Worm (Caenorhabditis elegans): ENCODE measurements around the gene T22B2.3.

T22B2.3 gene

ce11 chrX:3945681-3946080, 28.6 kb downstream of the T22B2.3 start (continued):
- no peak for TF ChIP-seq egl-27 (tag; optimal IDR thresholded peaks at IDR 0.05)
- no peak for TF ChIP-seq aha-1 (tag; optimal IDR thresholded peaks at IDR 0.05)
- TF ChIP-seq aly-2 (tag; optimal IDR thresholded peaks at IDR 0.05): no peak
- peak; percentile 63 for TF ChIP-seq fkh-8 (tag; optimal IDR thresholded peaks at IDR 0.05)
- TF ChIP-seq ztf-4 (tag; optimal IDR thresholded peaks at IDR 0.05): no peak
- TF ChIP-seq pqm-1 (tag; optimal IDR thresholded peaks at IDR 0.05): no peak
- TF ChIP-seq efl-1 (optimal IDR thresholded peaks at IDR 0.05): peak in 1 of 2 experiments; percentile 2
- no peak for TF ChIP-seq efl-1 (GFP tag; optimal IDR thresholded peaks at IDR 0.05 in 1 of 2)
- TF ChIP-seq lin-13 (GFP tag; optimal IDR thresholded peaks at IDR 0.05): no peak
- TF ChIP-seq efl-3 (GFP tag; optimal IDR thresholded peaks at IDR 0.05): no peak
- no peak for TF ChIP-seq lir-3 (tag; optimal IDR thresholded peaks at IDR 0.05; ENCODE audit: poor library complexity)
- peak in 1 of 2 experiments; percentile 44 for TF ChIP-seq lsy-2 (tag; optimal IDR thresholded peaks at IDR 0.05)
- TF ChIP-seq nhr-237 (tag; optimal IDR thresholded peaks at IDR 0.05): no peak
- TF ChIP-seq sup-37 (GFP tag; optimal IDR thresholded peaks at IDR 0.05): peak; percentile 12
- peak; percentile 59 for TF ChIP-seq swsn-7 (tag; optimal IDR thresholded peaks at IDR 0.05)
- peak; percentile 14 for TF ChIP-seq mep-1 (tag; optimal IDR thresholded peaks at IDR 0.05)
- peak; percentile 9 for TF ChIP-seq fkh-10 (GFP tag; optimal IDR thresholded peaks at IDR 0.05)
- no peak for TF ChIP-seq hlh-17 (GFP tag; optimal IDR thresholded peaks at IDR 0.05; ENCODE audit: borderline replicate concordance)
- no peak for TF ChIP-seq nhr-76 (tag; optimal IDR thresholded peaks at IDR 0.05)
- no peak for TF ChIP-seq sptf-1 (tag; optimal IDR thresholded peaks at IDR 0.05)
- no peak for TF ChIP-seq ama-1 (optimal IDR thresholded peaks at IDR 0.05)
- TF ChIP-seq irx-1 (tag; optimal IDR thresholded peaks at IDR 0.05): no peak
- TF ChIP-seq snpc-4 (tag; optimal IDR thresholded peaks at IDR 0.05): no peak
- TF ChIP-seq tbx-2 (tag; optimal IDR thresholded peaks at IDR 0.05): peak; percentile 59
- no peak for TF ChIP-seq zag-1 (tag; optimal IDR thresholded peaks at IDR 0.05)
- peak; percentile 11 for TF ChIP-seq dsc-1 (tag; optimal IDR thresholded peaks at IDR 0.05)
- no peak for TF ChIP-seq unc-30 (tag; optimal IDR thresholded peaks at IDR 0.05)
- TF ChIP-seq xbp-1 (tag; optimal IDR thresholded peaks at IDR 0.05): peak; percentile 30
- TF ChIP-seq ces-1 (GFP tag; optimal IDR thresholded peaks at IDR 0.05): no peak
- TF ChIP-seq pag-3 (tag; optimal IDR thresholded peaks at IDR 0.05; ENCODE audit: borderline replicate concordance, insufficient read depth): no peak
- no peak for TF ChIP-seq isw-1 (GFP tag; IDR thresholded peaks at IDR 0.05)
- no peak for TF ChIP-seq hlh-4 (tag; optimal IDR thresholded peaks at IDR 0.05)
- peak; percentile 15 for TF ChIP-seq skn-1 (tag; optimal IDR thresholded peaks at IDR 0.05)
- no peak for TF ChIP-seq dpl-1 (GFP tag; optimal IDR thresholded peaks at IDR 0.05)
- no peak for TF ChIP-seq zip-4 (GFP tag; optimal IDR thresholded peaks at IDR 0.05)
- peak; percentile 29 for TF ChIP-seq nhr-20 (tag; optimal IDR thresholded peaks at IDR 0.05)
- TF ChIP-seq elt-2 (tag; optimal IDR thresholded peaks at IDR 0.05): peak; percentile 19
- no peak for TF ChIP-seq nhr-19 (GFP tag; conservative IDR thresholded peaks at IDR 0.05)

ce11 chrX:3949026-3949425, 31.9 kb downstream of the T22B2.3 start:
- peak; percentile 38 for TF ChIP-seq elt-2 (tag; optimal IDR thresholded peaks at IDR 0.05)
- no peak for TF ChIP-seq snpc-4 (tag; optimal IDR thresholded peaks at IDR 0.05)
- no peak for TF ChIP-seq alr-1 (tag; optimal IDR thresholded peaks at IDR 0.05; ENCODE audit: borderline replicate concordance)
- no peak for TF ChIP-seq skn-1 (tag; optimal IDR thresholded peaks at IDR 0.05)
- TF ChIP-seq irx-1 (tag; optimal IDR thresholded peaks at IDR 0.05): no peak
- TF ChIP-seq efl-1 (optimal IDR thresholded peaks at IDR 0.05): no peak
- peak in 1 of 2 experiments; percentile 85 for TF ChIP-seq efl-1 (GFP tag; optimal IDR thresholded peaks at IDR 0.05 in 1 of 2)

- no peak for TF ChIP-seq nhr-90 (tag; optimal IDR thresholded peaks at IDR 0.05; ENCODE audit: poor library complexity)
Measured at ce11 chrX:3949763-3950162, 32.6 kb downstream of the T22B2.3 start.

Measured in whole organism, L1 larva.